Fruit fly (Drosophila melanogaster): ENCODE results near the gene CG14050.
A peak's percentile ranks its signal among the peaks of the same experiment; 100 is the strongest.

The CG14050 gene

DNA sequence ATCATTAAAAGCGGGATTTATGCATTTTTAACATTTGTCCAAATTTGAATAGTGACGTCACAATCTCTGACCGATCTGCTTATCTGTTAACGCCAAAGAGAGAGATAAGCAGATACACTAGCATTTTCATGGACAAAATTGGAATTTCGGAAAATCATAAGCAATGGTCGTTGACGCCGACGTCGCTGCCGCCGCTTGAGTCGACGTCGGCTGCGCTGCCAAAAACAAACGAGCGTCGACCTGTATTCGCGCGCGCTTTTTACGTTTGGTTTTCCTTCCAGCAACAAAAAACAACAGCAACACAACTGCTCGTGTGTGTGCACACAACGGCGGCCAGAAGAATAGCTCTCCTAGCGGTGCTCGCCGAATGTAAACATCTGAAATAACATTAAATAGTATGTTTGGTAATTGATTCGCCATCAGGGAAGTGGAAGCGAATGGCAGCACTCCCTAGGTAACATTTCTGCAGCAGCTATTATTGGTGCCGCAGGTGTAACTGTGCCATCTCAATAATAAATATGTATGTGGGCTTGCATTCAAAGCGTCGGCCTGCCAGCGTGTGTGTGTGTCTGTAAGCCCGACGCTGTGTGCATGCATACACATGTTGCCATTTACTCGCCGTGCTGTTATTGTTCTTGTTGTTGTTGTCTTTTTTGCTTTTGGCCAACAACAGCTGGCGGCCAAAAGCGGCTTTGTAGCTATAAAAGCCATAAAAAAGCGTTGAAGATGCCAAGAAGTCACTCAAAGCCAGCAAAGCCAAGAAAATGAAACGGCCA is 25.5 kb downstream of the CG14050 start (continued):
- TF ChIP-seq CG11723 (GFP tag; optimal IDR thresholded peaks at IDR 0.05) (peak; percentile 92), CG8944 (GFP tag; optimal IDR thresholded peaks at IDR 0.05) (peak; percentile 91), dmrt99B (tag; optimal IDR thresholded peaks at IDR 0.05) (peak; percentile 97), maf-S (GFP tag; optimal IDR thresholded peaks at IDR 0.05) (peak; percentile 91), chif (GFP tag; optimal IDR thresholded peaks at IDR 0.05) (peak; percentile 89 to 92), B-H1 (GFP tag; IDR thresholded peaks at IDR 0.05) (peak; percentile 96), CG11695 (GFP tag; IDR thresholded peaks at IDR 0.05) (peak; percentile 98), CG12155 (GFP tag; optimal IDR thresholded peaks at IDR 0.05) (peak; percentile 81), ara (GFP tag; IDR thresholded peaks at IDR 0.05) (peak; percentile 97), CG34224 (GFP tag; IDR thresholded peaks at IDR 0.05; ENCODE audit: partially characterized antibody) (no peak), aop (GFP tag; IDR thresholded peaks at IDR 0.05) (peak; percentile 94), dan (GFP tag; IDR thresholded peaks at IDR 0.05) (peak; percentile 82), corto (GFP tag; optimal IDR thresholded peaks at IDR 0.05) (peak; percentile 96), Antp (GFP tag; optimal IDR thresholded peaks at IDR 0.05) (peak; percentile 94), CG10543 (GFP tag; optimal IDR thresholded peaks at IDR 0.05) (peak; percentile 30), CG6813 (GFP tag; optimal IDR thresholded peaks at IDR 0.05) (peak; percentile 92), CG13424 (tag; optimal IDR thresholded peaks at IDR 0.05) (peak; percentile 93), CG5245 (GFP tag; optimal IDR thresholded peaks at IDR 0.05) (peak; percentile 90), CG10274 (GFP tag; optimal IDR thresholded peaks at IDR 0.05) (peak; percentile 83), CoRest (tag; optimal IDR thresholded peaks at IDR 0.05) (peak; percentile 95), sima (GFP tag; optimal IDR thresholded peaks at IDR 0.05) (peak; percentile 70), bsh (GFP tag; optimal IDR thresholded peaks at IDR 0.05) (peak; percentile 97 to 98), Dad (GFP tag; optimal IDR thresholded peaks at IDR 0.05) (peak; percentile 93), Drgx (GFP tag; IDR thresholded peaks at IDR 0.05) (peak; percentile 99), bigmax (GFP tag; optimal IDR thresholded peaks at IDR 0.05) (peak; percentile 44), CG17359 (tag; optimal IDR thresholded peaks at IDR 0.05) (peak; percentile 97), CG2129 (GFP tag; IDR thresholded peaks at IDR 0.05; ENCODE audit: partially characterized antibody) (no peak), Opbp (GFP tag; IDR thresholded peaks at IDR 0.05; ENCODE audit: partially characterized antibody) (peak; percentile 31; the same call in 1 of the 3 replicates), CG11696 (GFP tag; IDR thresholded peaks at IDR 0.05) (peak; percentile 99), CG6175 (GFP tag; IDR thresholded peaks at IDR 0.05) (peak; percentile 88), CG4730 (GFP tag; IDR thresholded peaks at IDR 0.05) (peak; percentile 95), sc (optimal IDR thresholded peaks at IDR 0.05) (no peak), sc (GFP tag; optimal IDR thresholded peaks at IDR 0.05) (peak; percentile 93), Xrp1 (GFP tag; IDR thresholded peaks at IDR 0.05) (peak; percentile 96), pb (GFP tag; optimal IDR thresholded peaks at IDR 0.05) (peak; percentile 94), Atf-2 (GFP tag; optimal IDR thresholded peaks at IDR 0.05) (peak; percentile 89), Ptx1 (GFP tag; IDR thresholded peaks at IDR 0.05) (peak; percentile 98), Myb (GFP tag; optimal IDR thresholded peaks at IDR 0.05) (peak; percentile 81), ind (GFP tag; optimal IDR thresholded peaks at IDR 0.05) (peak; percentile 87), CG34422 (GFP tag; IDR thresholded peaks at IDR 0.05) (peak; percentile 98), Bgb (GFP tag; IDR thresholded peaks at IDR 0.05; ENCODE audit: partially characterized antibody) (no peak), tll (GFP tag; optimal IDR thresholded peaks at IDR 0.05) (peak in 1 of 2 experiments; percentile 38), CG6791 (GFP tag; IDR thresholded peaks at IDR 0.05; ENCODE audit: partially characterized antibody) (no peak), gem (tag; optimal IDR thresholded peaks at IDR 0.05) (peak; percentile 97), CTCF (GFP tag; optimal IDR thresholded peaks at IDR 0.05) (peak; percentile 62), CG15011 (GFP tag; optimal IDR thresholded peaks at IDR 0.05) (peak; percentile 86), Dref (GFP tag; IDR thresholded peaks at IDR 0.05) (peak; percentile 32; the same call in 1 of the 2 replicates), CG1529 (GFP tag; optimal IDR thresholded peaks at IDR 0.05) (peak; percentile 96), psq (GFP tag; optimal IDR thresholded peaks at IDR 0.05) (peak; percentile 79)
